Worm (Caenorhabditis elegans) whole organism, mixed stage, embryonic: ENCODE results near the gene D2089.8.
A peak's percentile ranks its signal among the peaks of the same experiment; 100 is the strongest.

ENCODE experiments used
- M03D4.4 ChIP-seq: sonication (generic microtip); optimal IDR thresholded peaks from 2 replicates; lab custom pipeline; 2017; ENCODE audit warnings: mild to moderate bottlenecking, missing genetic modification characterization, missing compliant biosample characterization
- bed-3 ChIP-seq: fragments of 200-800 bp; sonication (Bioruptor generic); optimal IDR thresholded peaks from 3 replicates; lab custom pipeline; 2018; ENCODE audit warnings: mild to moderate bottlenecking, missing genetic modification characterization, moderate library complexity, missing compliant biosample characterization
- blmp-1 ChIP-seq: fragments of 150-350 bp; optimal IDR thresholded peaks from 2 replicates; lab custom pipeline; 2014; ENCODE audit warnings: missing biosample characterization, missing genetic modification characterization
- ceh-39 ChIP-seq: fragments of 150-350 bp; optimal IDR thresholded peaks from 2 replicates; lab custom pipeline; 2014; ENCODE audit warnings: missing biosample characterization, missing genetic modification characterization
- ceh-43 ChIP-seq: fragments of 200-800 bp; sonication (Bioruptor generic); optimal IDR thresholded peaks from 2 replicates; lab custom pipeline; 2018; ENCODE audit warnings: mild to moderate bottlenecking, missing genetic modification characterization, moderate library complexity, missing compliant biosample characterization
- ceh-83 ChIP-seq: fragments of 200-800 bp; sonication (Bioruptor generic); optimal IDR thresholded peaks from 2 replicates; lab custom pipeline; 2018; ENCODE audit warnings: mild to moderate bottlenecking, missing genetic modification characterization, missing compliant biosample characterization
- ces-1 ChIP-seq: fragments of 150-350 bp; optimal IDR thresholded peaks from 2 replicates; lab custom pipeline; 2014; ENCODE audit warnings: missing biosample characterization, missing genetic modification reagents, missing genetic modification characterization
- cnd-1 ChIP-seq: fragments of 200-800 bp; sonication (Bioruptor generic); optimal IDR thresholded peaks from 2 replicates; lab custom pipeline; 2018; ENCODE audit warnings: mild to moderate bottlenecking, missing genetic modification characterization, missing compliant biosample characterization
- drap-1 ChIP-seq: fragments of 200-800 bp; sonication (Bioruptor generic); optimal IDR thresholded peaks from 3 replicates; lab custom pipeline; 2018; ENCODE audit warnings: mild to moderate bottlenecking, missing genetic modification characterization, missing compliant biosample characterization
- elt-1 ChIP-seq: sonication (generic microtip); optimal IDR thresholded peaks from 2 replicates; lab custom pipeline; 2017; ENCODE audit warnings: missing genetic modification characterization, mild to moderate bottlenecking, missing compliant biosample characterization, antibody characterized with exemption, moderate library complexity, borderline replicate concordance; ENCODE audit not compliant: insufficient read depth
- ham-2 ChIP-seq: fragments of 200-800 bp; sonication (Bioruptor generic); optimal IDR thresholded peaks from 2 replicates; lab custom pipeline; 2018; ENCODE audit warnings: mild to moderate bottlenecking, missing genetic modification characterization, missing compliant biosample characterization
- lin-13 ChIP-seq: fragments of 150-350 bp; optimal IDR thresholded peaks from 2 replicates; lab custom pipeline; 2014; ENCODE audit warnings: missing biosample characterization, missing genetic modification characterization
- lin-32 ChIP-seq: fragments of 200-800 bp; sonication (Bioruptor generic); optimal IDR thresholded peaks from 2 replicates; lab custom pipeline; 2018; ENCODE audit warnings: mild to moderate bottlenecking, missing genetic modification characterization, missing compliant biosample characterization
- lsy-2 ChIP-seq: fragments of 150-350 bp; optimal IDR thresholded peaks from 2 replicates; lab custom pipeline; 2014; ENCODE audit warnings: missing biosample characterization, missing genetic modification characterization
- mep-1 ChIP-seq: fragments of 150-350 bp; optimal IDR thresholded peaks from 2 replicates; lab custom pipeline; 2017; ENCODE audit warnings: missing biosample characterization, missing genetic modification reagents, missing genetic modification characterization, inconsistent platforms
- mls-2 ChIP-seq: sonication (generic microtip); optimal IDR thresholded peaks from 2 replicates; lab custom pipeline; 2016; ENCODE audit warnings: mild to moderate bottlenecking, missing genetic modification characterization, moderate library complexity, missing compliant biosample characterization
- nhr-12 ChIP-seq: fragments of 150-350 bp; optimal IDR thresholded peaks from 2 replicates; lab custom pipeline; 2014; ENCODE audit warnings: missing biosample characterization, missing genetic modification characterization
- nhr-2 ChIP-seq: fragments of 150-350 bp; optimal IDR thresholded peaks from 2 replicates; lab custom pipeline; 2014; ENCODE audit warnings: missing biosample characterization, missing genetic modification characterization
- nhr-237 ChIP-seq: fragments of 150-350 bp; optimal IDR thresholded peaks from 2 replicates; lab custom pipeline; 2014; ENCODE audit warnings: missing biosample characterization, missing genetic modification characterization
- nhr-28 ChIP-seq: fragments of 150-350 bp; optimal IDR thresholded peaks from 2 replicates; lab custom pipeline; 2014; ENCODE audit warnings: missing biosample characterization, missing genetic modification characterization
- nhr-76 ChIP-seq: sonication (generic microtip); optimal IDR thresholded peaks from 2 replicates; lab custom pipeline; 2017; ENCODE audit warnings: missing biosample characterization, missing genetic modification characterization
- pha-4 ChIP-seq: fragments of 150-350 bp; optimal IDR thresholded peaks from 2 replicates; lab custom pipeline; 2018; ENCODE audit warnings: missing biosample characterization, missing genetic modification reagents, missing genetic modification characterization
- sem-2 ChIP-seq: fragments of 200-800 bp; sonication (Bioruptor generic); optimal IDR thresholded peaks from 2 replicates; lab custom pipeline; 2018; ENCODE audit warnings: mild to moderate bottlenecking, missing genetic modification characterization, missing compliant biosample characterization
- unc-39 ChIP-seq: fragments of 150-350 bp; optimal IDR thresholded peaks from 2 replicates; lab custom pipeline; 2014; ENCODE audit warnings: missing biosample characterization, missing genetic modification characterization
- unc-62 ChIP-seq: fragments of 150-350 bp; optimal IDR thresholded peaks from 2 replicates; lab custom pipeline; 2014; ENCODE audit warnings: missing biosample characterization, missing genetic modification reagents, missing genetic modification characterization
- zip-8 ChIP-seq: fragments of 150-350 bp; optimal IDR thresholded peaks from 2 replicates; lab custom pipeline; 2014; ENCODE audit warnings: missing biosample characterization, missing genetic modification characterization
- ztf-11 ChIP-seq: fragments of 150-350 bp; optimal IDR thresholded peaks from 2 replicates; lab custom pipeline; 2014; ENCODE audit warnings: missing biosample characterization, missing genetic modification characterization

D2089.8 gene

DNA sequence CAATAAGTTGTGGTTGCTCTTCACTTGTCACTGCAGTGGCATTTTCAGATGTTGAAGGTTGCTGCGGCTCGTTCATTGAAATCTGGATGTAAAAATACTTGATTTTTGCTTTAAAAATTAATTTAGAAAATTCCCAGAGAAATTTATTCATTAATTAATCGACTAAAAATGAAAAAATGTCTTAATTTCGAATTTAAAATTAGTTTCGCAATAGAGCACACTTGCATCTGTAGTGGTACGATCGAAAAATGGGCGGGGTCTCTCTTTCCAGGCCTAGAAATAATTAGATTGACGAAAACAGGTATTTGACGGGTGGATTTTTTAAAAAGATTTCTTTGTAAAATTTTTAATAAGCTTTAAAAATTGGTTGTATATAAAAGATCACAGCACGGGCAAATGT, at the start of gene D2089.8:
TSS of gene D2089.8 (minus strand) at position 84 of the 400 bp plus-strand sequence.
- TF ChIP-seq nhr-12 (tag; lab: Kevin White, UChicago) (no peak), lin-32 (GFP tag; lab: Kevin White, UChicago) (no peak), ceh-39 (tag; lab: Kevin White, UChicago) (peak; percentile 51), blmp-1 (tag; lab: Kevin White, UChicago) (no peak), ces-1 (GFP tag; lab: Kevin White, UChicago) (peak; percentile 43)

- TF ChIP-seq nhr-76 (tag; lab: Kevin White, UChicago) (no peak), ceh-43 (GFP tag; lab: Kevin White, UChicago) (no peak), nhr-237 (tag; lab: Kevin White, UChicago) (no peak), bed-3 (GFP tag; lab: Kevin White, UChicago) (no peak), elt-1 (no peak), ham-2 (GFP tag; lab: Kevin White, UChicago) (no peak), zip-8 (tag; lab: Kevin White, UChicago) (no peak), unc-62 (GFP tag; lab: Kevin White, UChicago) (no peak), sem-2 (GFP tag; lab: Kevin White, UChicago) (no peak), M03D4.4 (tag; lab: Kevin White, UChicago) (no peak), blmp-1 (tag; lab: Kevin White, UChicago) (no peak), nhr-2 (no peak), pha-4 (tag; lab: Kevin White, UChicago) (no peak)
Measured at ce11 chrII:10708660-10709059, 46.1 kb upstream of the D2089.8 start, which contains the start of gene bli-1. bli-1 (plus strand) TSS chrII:10708960.

DNA sequence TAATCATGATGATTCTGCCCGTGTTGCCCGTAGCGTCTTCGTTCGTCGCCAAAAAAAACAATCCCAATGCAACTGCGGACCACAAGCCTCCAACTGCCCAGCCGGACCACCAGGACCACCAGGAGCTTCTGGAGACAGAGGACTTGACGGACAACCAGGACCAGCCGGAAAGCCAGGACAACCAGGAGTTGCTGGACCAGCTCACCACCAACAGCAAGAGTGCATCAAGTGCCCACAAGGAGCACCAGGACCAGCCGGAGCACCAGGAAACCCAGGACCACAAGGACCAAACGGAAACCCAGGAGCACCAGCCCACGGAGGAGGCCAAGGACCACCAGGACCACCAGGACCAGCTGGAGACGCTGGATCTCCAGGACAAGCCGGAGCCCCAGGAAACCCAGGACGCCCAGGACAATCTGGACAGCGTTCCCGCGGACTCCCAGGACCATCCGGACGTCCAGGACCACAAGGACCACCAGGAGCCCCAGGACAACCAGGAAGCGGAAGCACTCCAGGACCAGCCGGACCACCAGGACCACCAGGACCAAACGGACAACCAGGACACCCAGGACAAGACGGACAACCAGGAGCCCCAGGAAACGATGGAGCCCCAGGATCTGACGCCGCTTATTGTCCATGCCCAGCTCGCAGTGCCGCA, 45.0 kb upstream of the D2089.8 start:
- no peak for TF ChIP-seq sem-2 (GFP tag; lab: Kevin White, UChicago)
- TF ChIP-seq mep-1 (tag; lab: Kevin White, UChicago) = no peak
- TF ChIP-seq ceh-39 (tag; lab: Kevin White, UChicago) = no peak
- TF ChIP-seq unc-39 (tag; lab: Kevin White, UChicago) = no peak
- no peak for TF ChIP-seq bed-3 (GFP tag; lab: Kevin White, UChicago)
- no peak for TF ChIP-seq mls-2
- TF ChIP-seq nhr-12 (tag; lab: Kevin White, UChicago) = no peak
- TF ChIP-seq nhr-237 (tag; lab: Kevin White, UChicago) = no peak
- no peak for TF ChIP-seq blmp-1 (tag; lab: Kevin White, UChicago)

- TF ChIP-seq nhr-28 (tag; lab: Kevin White, UChicago) = no peak
- TF ChIP-seq mep-1 (tag; lab: Kevin White, UChicago) = no peak
- no peak for TF ChIP-seq lin-13 (tag; lab: Kevin White, UChicago)
- no peak for TF ChIP-seq M03D4.4 (tag; lab: Kevin White, UChicago)
- no peak for TF ChIP-seq ceh-43 (GFP tag; lab: Kevin White, UChicago)
- TF ChIP-seq ztf-11 (tag; lab: Kevin White, UChicago) = no peak
- TF ChIP-seq ceh-83 (GFP tag; lab: Kevin White, UChicago) = no peak
- TF ChIP-seq, all 35 proteins: peak for 0
Measured at ce11 chrII:10706901-10707300, 44.3 kb upstream of the D2089.8 start, which contains the start of gene col-80. col-80 (plus strand) TSS chrII:10707201.

DNA sequence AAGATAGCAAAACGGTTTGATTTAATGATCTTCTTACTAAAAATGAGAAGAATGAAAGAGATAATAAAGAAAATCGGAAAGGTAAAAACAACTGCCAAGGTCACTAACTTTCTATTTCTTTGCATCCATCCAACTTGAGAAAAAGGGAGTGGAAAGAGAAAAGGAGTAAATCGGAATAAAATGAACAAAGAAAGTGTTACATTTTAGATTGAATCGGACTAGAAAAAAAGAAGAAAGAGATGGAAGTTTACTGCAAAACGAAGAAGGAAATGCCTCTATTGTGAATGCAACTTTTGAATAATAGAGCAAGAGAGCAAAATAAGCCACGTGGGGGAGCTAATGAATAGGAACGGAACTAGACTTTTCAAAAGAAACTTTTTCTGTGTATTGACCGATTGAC, 43.5 kb upstream of the D2089.8 start:
- TF ChIP-seq sem-2 (GFP tag; lab: Kevin White, UChicago) (no peak), mep-1 (tag; lab: Kevin White, UChicago) (no peak), unc-39 (tag; lab: Kevin White, UChicago) (no peak), bed-3 (GFP tag; lab: Kevin White, UChicago) (no peak), cnd-1 (tag; lab: Kevin White, UChicago) (no peak), elt-1 (no peak), ceh-43 (GFP tag; lab: Kevin White, UChicago) (no peak), M03D4.4 (tag; lab: Kevin White, UChicago) (no peak), nhr-2 (no peak), blmp-1 (tag; lab: Kevin White, UChicago) (no peak), drap-1 (GFP tag; lab: Kevin White, UChicago) (no peak), zip-8 (tag; lab: Kevin White, UChicago) (no peak), ztf-11 (tag; lab: Kevin White, UChicago) (no peak), nhr-12 (tag; lab: Kevin White, UChicago) (no peak), nhr-76 (tag; lab: Kevin White, UChicago) (no peak), ceh-39 (tag; lab: Kevin White, UChicago) (no peak), ham-2 (GFP tag; lab: Kevin White, UChicago) (no peak), nhr-237 (tag; lab: Kevin White, UChicago) (no peak), lsy-2 (no peak), lin-13 (tag; lab: Kevin White, UChicago) (no peak)
